Fruit fly (Drosophila melanogaster) whole organism, prepupa: ENCODE measurements around the gene Rhau.
A peak's percentile ranks its signal among the peaks of the same experiment; 100 is the strongest.

Experiments used
- Blimp-1 ChIP-seq: fragments of 200-800 bp; sonication (Bioruptor generic); optimal IDR thresholded peaks from 3 replicates; lab custom pipeline; 2017; ENCODE audit warnings: missing biosample characterization, missing genetic modification characterization, mild to moderate bottlenecking, moderate library complexity, missing genetic modification reagents
- CG10631 ChIP-seq: fragments of 200-800 bp; sonication (Bioruptor generic); optimal IDR thresholded peaks from 2 replicates; lab custom pipeline; 2016; ENCODE audit warnings: missing biosample characterization, missing genetic modification characterization
- CG10669 ChIP-seq: fragments of 200-800 bp; sonication (Bioruptor generic); optimal IDR thresholded peaks from 3 replicates; lab custom pipeline; 2018; ENCODE audit warnings: missing biosample characterization, mild to moderate bottlenecking, missing genetic modification characterization, moderate library complexity
- CG11294 ChIP-seq: fragments of 200-800 bp; sonication (Bioruptor generic); IDR thresholded peaks from 2 replicates; pipeline ENCODE4 v1.3.6; 2022; ENCODE audit warnings: missing biosample characterization, missing genetic modification characterization
- CG11762 ChIP-seq: fragments of 200-800 bp; sonication (Bioruptor generic); optimal IDR thresholded peaks from 3 replicates; lab custom pipeline; 2016; ENCODE audit warnings: missing biosample characterization, missing genetic modification characterization; ENCODE audit not compliant: insufficient read depth
- CG11902 ChIP-seq: fragments of 200-800 bp; sonication (Bioruptor generic); optimal IDR thresholded peaks from 3 replicates; lab custom pipeline; 2016; ENCODE audit warnings: missing biosample characterization, missing genetic modification characterization
- CG15336 ChIP-seq: fragments of 200-800 bp; sonication (Bioruptor generic); IDR thresholded peaks from 2 replicates; pipeline ENCODE4 v1.3.6; 2022; ENCODE audit warnings: missing biosample characterization, missing genetic modification characterization
- CG1621 ChIP-seq: fragments of 200-800 bp; sonication (Bioruptor generic); optimal IDR thresholded peaks from 3 replicates; lab custom pipeline; 2018; ENCODE audit warnings: missing biosample characterization, mild to moderate bottlenecking, missing genetic modification characterization
- CG16779 ChIP-seq: fragments of 200-800 bp; sonication (Bioruptor generic); optimal IDR thresholded peaks from 3 replicates; lab custom pipeline; 2017; ENCODE audit warnings: missing biosample characterization, mild to moderate bottlenecking, missing genetic modification characterization
- CG3032 ChIP-seq: fragments of 200-800 bp; optimal IDR thresholded peaks from 2 replicates; lab custom pipeline; 2019; ENCODE audit warnings: missing biosample characterization, mild to moderate bottlenecking, missing genetic modification characterization, moderate library complexity
- CG31627 ChIP-seq: fragments of 200-800 bp; sonication (Bioruptor generic); optimal IDR thresholded peaks from 3 replicates; lab custom pipeline; 2016; ENCODE audit warnings: missing biosample characterization, missing genetic modification characterization
- CG32006 ChIP-seq: fragments of 200-800 bp; sonication (Bioruptor generic); optimal IDR thresholded peaks from 3 replicates; lab custom pipeline; 2017; ENCODE audit warnings: missing biosample characterization, mild to moderate bottlenecking, missing genetic modification characterization
- CG34406 ChIP-seq: fragments of 200-800 bp; sonication (Bioruptor generic); optimal IDR thresholded peaks from 3 replicates; lab custom pipeline; 2016; ENCODE audit warnings: missing biosample characterization, missing genetic modification characterization
- CG3919 ChIP-seq: fragments of 200-800 bp; sonication (Bioruptor generic); optimal IDR thresholded peaks from 3 replicates; lab custom pipeline; 2016; ENCODE audit warnings: missing biosample characterization, missing genetic modification characterization
- CG4318 ChIP-seq: fragments of 200-800 bp; sonication (Bioruptor generic); optimal IDR thresholded peaks from 3 replicates; lab custom pipeline; 2017; ENCODE audit warnings: missing biosample characterization, mild to moderate bottlenecking, missing genetic modification characterization
- CG6163 ChIP-seq: fragments of 200-800 bp; sonication (Bioruptor generic); IDR thresholded peaks from 3 replicates; pipeline ENCODE4 v1.3.6; 2022; ENCODE audit warnings: missing biosample characterization, missing genetic modification characterization
- CG6276 ChIP-seq: fragments of 200-800 bp; sonication (Bioruptor generic); optimal IDR thresholded peaks from 2 replicates; lab custom pipeline; 2017; ENCODE audit warnings: missing biosample characterization, mild to moderate bottlenecking, missing genetic modification characterization
- CG6792 ChIP-seq: fragments of 200-800 bp; sonication (Bioruptor generic); optimal IDR thresholded peaks from 3 replicates; lab custom pipeline; 2016; ENCODE audit warnings: missing biosample characterization, missing genetic modification characterization
- CG6808 ChIP-seq: fragments of 200-800 bp; sonication (Bioruptor generic); optimal IDR thresholded peaks from 3 replicates; lab custom pipeline; 2017; ENCODE audit warnings: missing biosample characterization, missing genetic modification characterization, mild to moderate bottlenecking, moderate library complexity, missing genetic modification reagents
- CG6854 ChIP-seq: fragments of 200-800 bp; sonication (Bioruptor generic); optimal IDR thresholded peaks from 2 replicates; lab custom pipeline; 2017; ENCODE audit warnings: missing biosample characterization, mild to moderate bottlenecking, missing genetic modification characterization
- CG7368 ChIP-seq: fragments of 200-800 bp; sonication (Bioruptor generic); optimal IDR thresholded peaks from 3 replicates; lab custom pipeline; 2016; ENCODE audit warnings: missing biosample characterization, missing genetic modification characterization
- CG8119 ChIP-seq: fragments of 200-800 bp; sonication (Bioruptor generic); IDR thresholded peaks from 3 replicates; pipeline ENCODE4 v1.3.6; 2022; ENCODE audit warnings: missing biosample characterization, missing genetic modification characterization
- CG8319 ChIP-seq: fragments of 200-800 bp; sonication (Bioruptor generic); optimal IDR thresholded peaks from 3 replicates; lab custom pipeline; 2016; ENCODE audit warnings: missing biosample characterization, missing genetic modification characterization
- CG9139 ChIP-seq: fragments of 200-800 bp; sonication (Bioruptor generic); optimal IDR thresholded peaks from 3 replicates; lab custom pipeline; 2017; ENCODE audit warnings: missing biosample characterization, mild to moderate bottlenecking, missing genetic modification characterization
- Eip75B ChIP-seq: fragments of 200-800 bp; sonication (Bioruptor generic); optimal IDR thresholded peaks from 3 replicates; lab custom pipeline; 2016; ENCODE audit warnings: missing biosample characterization, missing genetic modification characterization
- Eip78C ChIP-seq: fragments of 200-800 bp; sonication (Bioruptor generic); peaks from one replicate; lab custom pipeline; 2016; ENCODE audit warnings: missing biosample characterization, missing genetic modification characterization
- Ets21C ChIP-seq: fragments of 200-800 bp; sonication (Bioruptor generic); optimal IDR thresholded peaks from 3 replicates; lab custom pipeline; 2016; ENCODE audit warnings: missing biosample characterization, missing genetic modification characterization
- Ets96B ChIP-seq: fragments of 200-800 bp; optimal IDR thresholded peaks from 2 replicates; lab custom pipeline; 2019; ENCODE audit warnings: missing biosample characterization, mild to moderate bottlenecking, missing genetic modification characterization, moderate library complexity
- Gug ChIP-seq: fragments of 200-800 bp; sonication (Bioruptor generic); IDR thresholded peaks from 2 replicates; pipeline ENCODE4 v1.3.6; 2022; ENCODE audit warnings: missing biosample characterization, missing genetic modification characterization
- Hr38 ChIP-seq: sonication (Bioruptor generic); optimal IDR thresholded peaks from 2 replicates; lab custom pipeline; 2016; ENCODE audit warnings: missing biosample characterization, missing genetic modification characterization
- Hr4 ChIP-seq: fragments of 200-800 bp; sonication (Bioruptor generic); optimal IDR thresholded peaks from 3 replicates; lab custom pipeline; 2016; ENCODE audit warnings: missing biosample characterization, missing genetic modification characterization
- Lpt ChIP-seq: fragments of 200-800 bp; sonication (Bioruptor generic); optimal IDR thresholded peaks from 3 replicates; lab custom pipeline; 2016; ENCODE audit warnings: missing biosample characterization, missing genetic modification characterization
- OdsH ChIP-seq: fragments of 200-800 bp; sonication (Bioruptor generic); optimal IDR thresholded peaks from 3 replicates; lab custom pipeline; 2016; ENCODE audit warnings: missing biosample characterization, missing genetic modification characterization
- Smox ChIP-seq: fragments of 200-800 bp; sonication (Bioruptor generic); optimal IDR thresholded peaks from 3 replicates; lab custom pipeline; 2016; ENCODE audit warnings: missing biosample characterization, missing genetic modification characterization
- Sox102F ChIP-seq: fragments of 200-800 bp; sonication (Bioruptor generic); optimal IDR thresholded peaks from 2 replicates; lab custom pipeline; 2016; ENCODE audit warnings: missing biosample characterization, mild to moderate bottlenecking, missing genetic modification characterization
- Sox14 ChIP-seq: fragments of 200-800 bp; sonication (Bioruptor generic); optimal IDR thresholded peaks from 3 replicates; lab custom pipeline; 2016; ENCODE audit warnings: missing biosample characterization, missing genetic modification characterization
- Sox15 ChIP-seq: fragments of 200-800 bp; sonication (Bioruptor generic); optimal IDR thresholded peaks from 3 replicates; lab custom pipeline; 2016; ENCODE audit warnings: missing biosample characterization, missing genetic modification characterization
- achi ChIP-seq: fragments of 200-800 bp; sonication (Bioruptor generic); optimal IDR thresholded peaks from 3 replicates; lab custom pipeline; 2016; ENCODE audit warnings: missing biosample characterization, missing genetic modification characterization
- acj6 ChIP-seq: fragments of 200-800 bp; sonication (Bioruptor generic); optimal IDR thresholded peaks from 3 replicates; lab custom pipeline; 2016; ENCODE audit warnings: missing biosample characterization, missing genetic modification characterization
- dac ChIP-seq: fragments of 200-800 bp; sonication (Bioruptor generic); optimal IDR thresholded peaks from 2 replicates; lab custom pipeline; 2017; ENCODE audit warnings: missing biosample characterization, mild to moderate bottlenecking, missing genetic modification characterization
- eg ChIP-seq: fragments of 200-800 bp; sonication (Bioruptor generic); IDR thresholded peaks from 3 replicates; pipeline ENCODE4 v1.3.6; 2022; ENCODE audit warnings: missing biosample characterization, missing genetic modification characterization
- fd59A ChIP-seq: fragments of 200-800 bp; sonication (Bioruptor generic); optimal IDR thresholded peaks from 2 replicates; lab custom pipeline; 2017; ENCODE audit warnings: missing biosample characterization, mild to moderate bottlenecking, missing genetic modification characterization, missing genetic modification reagents
- fd85E ChIP-seq: fragments of 200-800 bp; sonication (Bioruptor generic); optimal IDR thresholded peaks from 3 replicates; lab custom pipeline; 2016; ENCODE audit warnings: missing biosample characterization, missing genetic modification characterization
- fkh ChIP-seq: fragments of 200-800 bp; sonication (Bioruptor generic); optimal IDR thresholded peaks from 3 replicates; lab custom pipeline; 2017; ENCODE audit warnings: missing biosample characterization, mild to moderate bottlenecking, missing genetic modification characterization, moderate library complexity
- lz ChIP-seq: fragments of 200-800 bp; sonication (Bioruptor generic); optimal IDR thresholded peaks from 3 replicates; lab custom pipeline; 2016; ENCODE audit warnings: missing biosample characterization, missing genetic modification characterization
- net ChIP-seq: fragments of 200-800 bp; sonication (Bioruptor generic); optimal IDR thresholded peaks from 3 replicates; lab custom pipeline; 2016; ENCODE audit warnings: missing biosample characterization, missing genetic modification characterization
- pdm3 ChIP-seq: fragments of 200-800 bp; sonication (Bioruptor generic); optimal IDR thresholded peaks from 3 replicates; lab custom pipeline; 2016; ENCODE audit warnings: missing biosample characterization, missing genetic modification characterization
- salr ChIP-seq, 2 experiments: fragments of 200-800 bp; sonication (Bioruptor generic); optimal IDR thresholded peaks; 3 replicates each; lab custom pipeline; 2016 to 2018; ENCODE audit warnings: missing biosample characterization in 2 of 2, missing genetic modification characterization in 2 of 2, mild to moderate bottlenecking in 1 of 2
- spab ChIP-seq: fragments of 200-800 bp; sonication (Bioruptor generic); optimal IDR thresholded peaks from 2 replicates; lab custom pipeline; 2017; ENCODE audit warnings: missing biosample characterization, mild to moderate bottlenecking, missing genetic modification characterization, missing genetic modification reagents
- ss ChIP-seq, 2 experiments: fragments of 200-800 bp; sonication (Bioruptor generic); optimal IDR thresholded peaks; 2 replicates in 1 of 2; 3 replicates in 1 of 2; lab custom pipeline; 2017 to 2018; ENCODE audit warnings: mild to moderate bottlenecking in 2 of 2, missing biosample characterization in 2 of 2, missing genetic modification characterization in 2 of 2, moderate library complexity in 1 of 2
- svp ChIP-seq: fragments of 200-800 bp; sonication (Bioruptor generic); peaks from one replicate; lab custom pipeline; 2016; ENCODE audit warnings: missing biosample characterization, missing genetic modification characterization
- topi ChIP-seq: fragments of 200-800 bp; sonication (Bioruptor generic); optimal IDR thresholded peaks from 3 replicates; lab custom pipeline; 2016; ENCODE audit warnings: missing biosample characterization, missing genetic modification characterization
- vri ChIP-seq: fragments of 200-800 bp; sonication (Bioruptor generic); optimal IDR thresholded peaks from 3 replicates; lab custom pipeline; 2016; ENCODE audit warnings: missing biosample characterization, mild to moderate bottlenecking, missing genetic modification characterization

Gene Rhau

dm6 chr2L:20802204-20802603 is 44.4 kb upstream of the Rhau start:
- peak; percentile 74 for TF ChIP-seq CG6276 (GFP tag; lab: Kevin White, UChicago)
- peak; percentile 55 for TF ChIP-seq Sox102F (GFP tag; lab: Kevin White, UChicago)
- TF ChIP-seq Ets96B (tag; lab: Kevin White, UChicago), result peak; percentile 78
- peak; percentile 74 for TF ChIP-seq CG15336 (GFP tag; lab: Robert Waterston, UW)
- TF ChIP-seq fkh (GFP tag; lab: Kevin White, UChicago), result no peak
- TF ChIP-seq Eip75B, result peak; percentile 2
- TF ChIP-seq spab (GFP tag; lab: Kevin White, UChicago), result peak; percentile 37
- TF ChIP-seq CG34406, result peak; percentile 27
- TF ChIP-seq lz (GFP tag; lab: Kevin White, UChicago), result peak; percentile 53
- TF ChIP-seq OdsH (GFP tag; lab: Kevin White, UChicago), result peak; percentile 69
- peak; percentile 53 to 75 for TF ChIP-seq ss (GFP tag; optimal IDR thresholded peaks at IDR 0.05; lab: Kevin White, UChicago)
- peak; percentile 20 for TF ChIP-seq fd85E (GFP tag; lab: Kevin White, UChicago)
- peak; percentile 77 for TF ChIP-seq topi (GFP tag; lab: Kevin White, UChicago)
- TF ChIP-seq CG11294, result peak; percentile 61
- TF ChIP-seq CG11902, result peak; percentile 76
- peak; percentile 31 for TF ChIP-seq CG4318
- peak; percentile 75 for TF ChIP-seq Hr4
- TF ChIP-seq Blimp-1 (GFP tag; lab: Kevin White, UChicago), result no peak
- peak; percentile 53 for TF ChIP-seq CG31627 (GFP tag; lab: Kevin White, UChicago)
- TF ChIP-seq acj6, result peak; percentile 55
- peak; percentile 1 for TF ChIP-seq fd59A (GFP tag; lab: Kevin White, UChicago)
- peak; percentile 42 for TF ChIP-seq Sox15 (GFP tag; lab: Kevin White, UChicago)
- peak; percentile 54 for TF ChIP-seq net (GFP tag; lab: Kevin White, UChicago)
- peak; percentile 67 for TF ChIP-seq pdm3
- TF ChIP-seq CG3032 (tag; lab: Kevin White, UChicago), result peak; percentile 46
- peak; percentile 45 for TF ChIP-seq Lpt (GFP tag; lab: Kevin White, UChicago)
- peak; percentile 91 for TF ChIP-seq CG6163 (GFP tag; lab: Robert Waterston, UW)
- peak; percentile 37 for TF ChIP-seq CG1621 (tag; lab: Kevin White, UChicago)
- TF ChIP-seq eg, result peak; percentile 88
- peak; percentile 61 for TF ChIP-seq CG6792 (GFP tag; lab: Kevin White, UChicago)
- peak; percentile 89 for TF ChIP-seq Eip78C (GFP tag; lab: Kevin White, UChicago)
- TF ChIP-seq CG10669 (GFP tag; lab: Kevin White, UChicago), result peak; percentile 59
- TF ChIP-seq CG16779 (tag; lab: Kevin White, UChicago), result no peak
- peak; percentile 63 for TF ChIP-seq achi (GFP tag; lab: Kevin White, UChicago)
- TF ChIP-seq vri, result no peak
- peak; percentile 91 for TF ChIP-seq svp
- TF ChIP-seq CG6808 (GFP tag; lab: Kevin White, UChicago), result peak; percentile 38
- no peak for TF ChIP-seq salr (GFP tag; optimal IDR thresholded peaks at IDR 0.05; lab: Kevin White, UChicago)
- peak; percentile 49 for TF ChIP-seq Sox14 (GFP tag; lab: Kevin White, UChicago)
- TF ChIP-seq CG10631 (GFP tag; lab: Kevin White, UChicago), result peak; percentile 40
- peak; percentile 78 for TF ChIP-seq CG8119 (GFP tag; lab: Robert Waterston, UW)
- peak; percentile 81 for TF ChIP-seq Gug (GFP tag; lab: Robert Waterston, UW)
- peak; percentile 79 for TF ChIP-seq CG3919
- peak; percentile 55 for TF ChIP-seq CG11762 (GFP tag; lab: Kevin White, UChicago)
- no peak for TF ChIP-seq Hr38 (GFP tag; lab: Kevin White, UChicago)
- TF ChIP-seq Smox (GFP tag; lab: Kevin White, UChicago), result peak; percentile 12
- peak; percentile 71 for TF ChIP-seq CG7368 (GFP tag; lab: Kevin White, UChicago)
- no peak for TF ChIP-seq CG6854
- peak; percentile 58 for TF ChIP-seq CG9139 (GFP tag; lab: Kevin White, UChicago)
- peak; percentile 57 for TF ChIP-seq CG8319 (GFP tag; lab: Kevin White, UChicago)
- TF ChIP-seq CG32006 (GFP tag; lab: Kevin White, UChicago), result peak; percentile 75
- TF ChIP-seq Ets21C, result no peak
- peak; percentile 73 for TF ChIP-seq dac (GFP tag; lab: Kevin White, UChicago)
